Worm (Caenorhabditis elegans) whole organism, L2 larva: ENCODE results near the gene add-2.
A peak's percentile ranks its signal among the peaks of the same experiment; 100 is the strongest.

Source experiments
- C34F6.9 ChIP-seq: fragments of 150-350 bp; optimal IDR thresholded peaks from 2 replicates; lab custom pipeline; 2014; ENCODE audit warnings: missing biosample characterization, missing genetic modification characterization
- alr-1 ChIP-seq: fragments of 150-350 bp; optimal IDR thresholded peaks from 2 replicates; lab custom pipeline; 2014; ENCODE audit warnings: missing biosample characterization, missing genetic modification characterization
- aly-2 ChIP-seq: fragments of 150-350 bp; optimal IDR thresholded peaks from 2 replicates; lab custom pipeline; 2014; ENCODE audit warnings: missing biosample characterization, missing genetic modification characterization
- ceh-82 ChIP-seq: fragments of 150-350 bp; optimal IDR thresholded peaks from 2 replicates; lab custom pipeline; 2014; ENCODE audit warnings: missing biosample characterization, missing genetic modification characterization
- egl-27 ChIP-seq: sonication (generic microtip); optimal IDR thresholded peaks from 3 replicates; lab custom pipeline; 2017; ENCODE audit warnings: missing biosample characterization, missing genetic modification reagents, missing genetic modification characterization
- fos-1 ChIP-seq: fragments of 150-350 bp; optimal IDR thresholded peaks from 2 replicates; lab custom pipeline; 2014; ENCODE audit warnings: missing biosample characterization, missing genetic modification characterization
- lin-39 ChIP-seq: fragments of 150-350 bp; optimal IDR thresholded peaks from 2 replicates; lab custom pipeline; 2014; ENCODE audit warnings: missing biosample characterization, missing genetic modification reagents, missing genetic modification characterization
- nhr-23 ChIP-seq: fragments of 150-350 bp; optimal IDR thresholded peaks from 2 replicates; lab custom pipeline; 2014; ENCODE audit warnings: missing biosample characterization, missing genetic modification reagents, missing genetic modification characterization
- nhr-6 ChIP-seq: fragments of 150-350 bp; optimal IDR thresholded peaks from 2 replicates; lab custom pipeline; 2014; ENCODE audit warnings: missing biosample characterization, missing genetic modification characterization
- nhr-77 ChIP-seq: fragments of 150-350 bp; optimal IDR thresholded peaks from 2 replicates; lab custom pipeline; 2014; ENCODE audit warnings: missing biosample characterization, missing genetic modification characterization
- skn-1 ChIP-seq: sonication (generic microtip); optimal IDR thresholded peaks from 2 replicates; lab custom pipeline; 2017; ENCODE audit warnings: missing biosample characterization, missing genetic modification characterization
- snpc-4 ChIP-seq: fragments of 150-350 bp; optimal IDR thresholded peaks from 2 replicates; lab custom pipeline; 2014; ENCODE audit warnings: missing biosample characterization, missing genetic modification characterization
- zag-1 ChIP-seq: fragments of 150-350 bp; optimal IDR thresholded peaks from 2 replicates; lab custom pipeline; 2014; ENCODE audit warnings: missing biosample characterization, missing genetic modification characterization

DNA sequence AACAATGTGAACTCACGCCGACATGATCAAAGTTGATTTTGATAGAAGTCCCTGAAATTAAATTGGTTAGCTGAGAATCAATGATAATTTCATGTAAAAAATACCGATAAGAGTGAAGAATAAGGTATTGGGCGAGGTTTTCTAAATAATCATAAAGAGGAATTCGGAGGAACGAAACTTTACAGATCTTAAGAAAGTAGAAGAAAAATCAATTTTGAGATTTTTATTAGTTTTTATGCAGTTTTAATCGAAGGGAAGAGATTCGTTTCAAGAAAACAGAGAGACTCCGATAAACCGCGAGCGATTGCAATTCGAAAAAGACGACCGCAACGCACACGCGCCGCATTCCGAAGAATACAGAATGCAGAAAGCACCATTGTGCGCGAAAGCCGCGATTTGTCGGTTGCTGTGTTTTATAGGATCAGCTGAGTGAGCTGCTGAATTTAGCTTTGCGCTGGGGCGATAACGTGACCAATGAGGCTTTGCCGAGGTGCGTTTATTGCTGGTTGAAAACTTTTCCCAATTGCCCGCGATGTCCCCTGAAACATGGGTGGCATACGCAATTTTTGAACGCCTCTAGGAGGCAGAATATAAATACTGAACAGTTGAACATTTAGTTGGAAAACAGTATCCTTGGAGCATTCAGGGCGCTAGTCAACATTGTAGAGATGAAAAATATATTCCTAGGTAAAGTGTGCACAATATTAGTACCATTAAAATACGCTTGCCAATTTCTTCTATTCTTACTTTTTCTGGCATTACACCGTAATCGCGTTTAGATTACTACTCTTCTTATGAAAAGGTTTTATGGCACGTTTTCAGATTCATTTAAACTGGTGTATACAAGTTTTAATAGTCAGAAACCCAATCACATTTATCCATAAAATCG is 33.3 kb downstream of the add-2 start, which contains the start of gene snr-4:
- TF ChIP-seq ceh-82 (tag; lab: Kevin White, UChicago), result peak; percentile 83
- TF ChIP-seq fos-1 (tag; lab: Kevin White, UChicago), result peak; percentile 90
- TF ChIP-seq skn-1 (tag; lab: Kevin White, UChicago), result no peak
- TF ChIP-seq C34F6.9 (tag; lab: Kevin White, UChicago), result peak; percentile 92
- TF ChIP-seq nhr-77 (tag; lab: Kevin White, UChicago), result peak; percentile 78
- peak; percentile 79 for TF ChIP-seq egl-27 (tag; lab: Kevin White, UChicago)
- no peak for TF ChIP-seq alr-1
- peak; percentile 91 for TF ChIP-seq zag-1 (tag; lab: Kevin White, UChicago)
- TF ChIP-seq snpc-4, result peak; percentile 100
- TF ChIP-seq lin-39 (tag; lab: Kevin White, UChicago), result no peak
- no peak for TF ChIP-seq nhr-23 (tag; lab: Kevin White, UChicago)
- TF ChIP-seq nhr-6 (tag; lab: Kevin White, UChicago), result no peak
- TF ChIP-seq aly-2, result no peak
